Fruit fly (Drosophila melanogaster): Measurements from ENCODE around the gene CG13454.

CG13454 gene

DNA sequence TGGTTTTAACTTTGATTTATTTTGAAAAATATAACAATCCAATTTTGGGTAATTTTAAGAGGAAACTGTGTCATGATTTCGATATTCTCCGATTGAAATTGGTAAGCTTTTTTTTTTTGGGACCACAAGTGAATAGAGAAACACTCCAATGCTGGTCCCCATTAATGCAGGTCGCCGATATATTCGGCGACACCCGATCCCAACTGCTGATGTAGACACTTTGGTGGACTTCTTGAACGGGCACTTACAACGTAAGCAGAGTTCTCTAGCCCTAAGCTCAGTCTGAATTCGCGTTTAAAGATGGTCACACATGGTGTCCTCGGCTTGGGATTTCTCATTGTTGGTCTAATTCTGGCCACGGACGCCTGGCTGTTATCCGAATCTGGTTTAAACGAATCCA lies 3.5 kb upstream of the CG13454 start, which contains the start of gene yellow-k:
Gene yellow-k, plus strand, starts transcription at position 301 of the 400 bp plus-strand sequence.
- no peak for TF ChIP-seq dl (GFP tag; optimal IDR thresholded peaks at IDR 0.05; ENCODE audit: insufficient read depth in 1 of 2, partially characterized antibody in 2 of 2)
- TF ChIP-seq Hnf4 (GFP tag; optimal IDR thresholded peaks at IDR 0.05) = no peak
- TF ChIP-seq Mio (GFP tag; optimal IDR thresholded peaks at IDR 0.05) = no peak
- TF ChIP-seq sage (GFP tag; optimal IDR thresholded peaks at IDR 0.05) = no peak
- TF ChIP-seq pan (optimal IDR thresholded peaks at IDR 0.05) = no peak

DNA sequence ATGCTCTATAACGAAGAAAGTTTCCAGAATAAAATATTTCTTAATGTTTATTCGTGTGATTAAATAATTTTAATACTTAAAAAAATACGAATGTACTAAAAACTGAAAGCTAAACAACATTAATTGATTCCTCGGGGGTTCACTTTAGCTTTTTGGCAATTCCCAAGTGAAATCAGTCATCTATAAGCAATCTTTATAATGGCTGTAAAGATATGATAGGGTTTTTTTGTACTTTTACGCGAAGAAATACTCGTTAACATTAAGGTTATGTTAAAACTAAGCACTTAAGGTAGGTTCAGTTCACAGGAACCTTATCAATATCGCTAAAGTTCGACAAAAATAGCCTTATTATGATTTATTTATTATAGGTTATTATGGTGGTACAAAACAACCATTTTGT lies 3.1 kb upstream of the CG13454 start:
- no peak for TF ChIP-seq Rel (GFP tag; optimal IDR thresholded peaks at IDR 0.05)
- TF ChIP-seq Rel (tag; optimal IDR thresholded peaks at IDR 0.05) = peak; percentile 98
- TF ChIP-seq GATAd (GFP tag; optimal IDR thresholded peaks at IDR 0.05) = no peak
- no peak for TF ChIP-seq fru (GFP tag; optimal IDR thresholded peaks at IDR 0.05)
- no peak for TF ChIP-seq pan (optimal IDR thresholded peaks at IDR 0.05)
- no peak for TF ChIP-seq CrebA (GFP tag; optimal IDR thresholded peaks at IDR 0.05; ENCODE audit: borderline replicate concordance)
- TF ChIP-seq CG32264 (GFP tag; optimal IDR thresholded peaks at IDR 0.05) = no peak

DNA sequence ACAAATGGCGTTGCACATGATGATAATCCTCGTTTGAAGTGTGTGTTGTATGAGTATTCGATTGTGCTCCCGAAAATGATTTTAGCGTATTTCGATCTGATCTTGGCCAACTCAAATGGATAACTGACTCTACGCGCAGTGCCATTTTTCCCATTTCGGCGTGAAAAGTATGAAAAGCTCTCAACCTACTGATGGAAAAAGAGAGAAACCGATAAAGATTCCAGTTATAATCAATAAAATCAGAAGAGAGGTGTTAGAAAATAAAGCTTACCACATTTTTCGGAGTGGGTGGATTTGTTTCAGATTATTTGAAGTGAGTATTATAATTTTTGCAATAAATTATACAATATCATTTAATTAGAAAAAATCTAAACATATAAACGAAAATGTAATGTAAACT lies 2.6 kb upstream of the CG13454 start, which contains the start of gene mex1:
Gene mex1, minus strand, starts transcription at position 101 of the 400 bp plus-strand sequence.
- TF ChIP-seq foxo (GFP tag; optimal IDR thresholded peaks at IDR 0.05) (no peak), Vsx2 (GFP tag; optimal IDR thresholded peaks at IDR 0.05; ENCODE audit: partially characterized antibody) (no peak), psq (GFP tag; optimal IDR thresholded peaks at IDR 0.05) (no peak), Jra (GFP tag; optimal IDR thresholded peaks at IDR 0.05) (no peak), Hnf4 (GFP tag; optimal IDR thresholded peaks at IDR 0.05) (no peak), lola (GFP tag; optimal IDR thresholded peaks at IDR 0.05) (no peak), sv (GFP tag; optimal IDR thresholded peaks at IDR 0.05) (no peak), pan (optimal IDR thresholded peaks at IDR 0.05) (no peak), Mio (GFP tag; optimal IDR thresholded peaks at IDR 0.05) (no peak), N (GFP tag; optimal IDR thresholded peaks at IDR 0.05) (no peak), Abd-B (GFP tag; optimal IDR thresholded peaks at IDR 0.05) (no peak), Sp1 (GFP tag; optimal IDR thresholded peaks at IDR 0.05) (no peak), h (GFP tag; optimal IDR thresholded peaks at IDR 0.05) (no peak), CG32264 (GFP tag; optimal IDR thresholded peaks at IDR 0.05) (no peak), dmrt93B (GFP tag; optimal IDR thresholded peaks at IDR 0.05) (no peak), usp (GFP tag; optimal IDR thresholded peaks at IDR 0.05) (no peak), dl (GFP tag; optimal IDR thresholded peaks at IDR 0.05; ENCODE audit: insufficient read depth in 1 of 2, partially characterized antibody in 2 of 2) (no peak)

DNA sequence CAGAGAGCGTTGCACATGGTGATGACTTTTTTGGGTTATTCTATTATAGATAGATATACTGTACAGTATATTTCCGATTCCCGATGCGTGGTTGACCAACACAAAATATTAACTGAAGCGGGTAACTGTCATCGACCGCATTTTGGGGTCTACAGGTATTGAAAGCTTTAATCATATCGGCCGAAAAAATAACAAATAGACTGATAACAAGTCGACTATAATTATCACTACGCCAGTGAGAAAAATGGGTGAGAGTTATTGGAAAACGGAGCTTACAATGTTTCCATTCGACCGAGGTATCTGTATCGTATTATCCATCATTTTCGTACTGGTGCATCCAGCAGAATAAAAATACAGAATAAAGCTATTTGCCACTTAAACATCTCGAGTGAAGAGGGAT lies 1.5 kb upstream of the CG13454 start:
- TF ChIP-seq Rel (GFP tag; optimal IDR thresholded peaks at IDR 0.05) (no peak), Rel (tag; optimal IDR thresholded peaks at IDR 0.05) (peak; percentile 45), dl (GFP tag; optimal IDR thresholded peaks at IDR 0.05; ENCODE audit: insufficient read depth in 1 of 2, partially characterized antibody in 2 of 2) (no peak), Mio (GFP tag; optimal IDR thresholded peaks at IDR 0.05) (no peak), Vsx2 (GFP tag; optimal IDR thresholded peaks at IDR 0.05; ENCODE audit: partially characterized antibody) (no peak), Jra (GFP tag; optimal IDR thresholded peaks at IDR 0.05) (no peak)

DNA sequence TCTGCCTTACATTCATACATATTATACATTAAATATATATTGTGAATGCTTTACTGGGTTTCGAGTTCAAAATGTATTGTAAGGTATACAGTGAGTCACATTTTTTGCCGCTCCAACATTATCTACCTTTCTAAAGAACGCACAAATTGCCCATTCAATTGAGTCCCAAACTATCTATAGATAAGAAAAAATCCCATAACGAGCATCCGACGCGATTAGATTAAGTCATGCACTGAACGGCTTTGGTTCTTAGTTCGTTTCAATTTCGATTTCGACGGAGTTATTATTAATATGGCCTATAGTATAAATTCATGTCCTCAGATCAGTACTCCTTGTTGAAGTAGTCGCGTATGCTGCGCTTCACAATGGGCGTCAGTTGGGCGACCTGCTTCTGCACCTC lies 652 bp upstream of the CG13454 start:
- no peak for TF ChIP-seq CG32264 (GFP tag; optimal IDR thresholded peaks at IDR 0.05)
- no peak for TF ChIP-seq Rel (GFP tag; optimal IDR thresholded peaks at IDR 0.05)
- TF ChIP-seq Rel (tag; optimal IDR thresholded peaks at IDR 0.05) = peak; percentile 28

DNA sequence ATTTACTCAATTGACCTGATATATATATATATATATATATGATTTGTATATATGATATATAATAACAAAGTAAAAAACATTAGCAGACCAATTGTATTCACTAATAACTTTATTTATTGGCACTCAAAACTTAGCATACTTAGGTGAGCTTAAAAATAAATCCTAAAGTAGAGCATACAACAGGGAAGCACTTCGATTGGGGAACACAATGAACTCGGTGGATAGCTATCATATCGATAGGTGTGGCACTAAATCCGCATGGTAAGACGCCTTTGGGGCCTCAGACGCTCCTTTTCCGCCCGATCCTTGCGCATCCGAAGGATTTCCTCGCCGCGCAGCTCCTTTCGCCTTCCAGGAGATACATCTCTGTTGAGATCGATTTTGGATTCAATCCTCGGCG lies 416 bp downstream of the CG13454 start:
- TF ChIP-seq Myc (optimal IDR thresholded peaks at IDR 0.05) (peak; percentile 75), Hr78 (GFP tag; optimal IDR thresholded peaks at IDR 0.05) (no peak), Dif (GFP tag; optimal IDR thresholded peaks at IDR 0.05; ENCODE audit: partially characterized antibody) (no peak), CG32264 (GFP tag; optimal IDR thresholded peaks at IDR 0.05) (no peak), h (GFP tag; optimal IDR thresholded peaks at IDR 0.05) (no peak), dsf (GFP tag; optimal IDR thresholded peaks at IDR 0.05; ENCODE audit: borderline replicate concordance) (no peak), Rel (GFP tag; optimal IDR thresholded peaks at IDR 0.05) (no peak), Rel (tag; optimal IDR thresholded peaks at IDR 0.05) (no peak), N (GFP tag; optimal IDR thresholded peaks at IDR 0.05) (peak; percentile 88)
